Fruit fly (Drosophila melanogaster) whole organism, embryonic: ENCODE data around the gene CG15922.

Experiments used
- Antp ChIP-seq: fragments of 200-800 bp; sonication (Bioruptor generic); optimal IDR thresholded peaks from 3 replicates; lab custom pipeline; 2016; ENCODE audit warnings: missing biosample characterization, missing genetic modification characterization
- Asciz ChIP-seq: fragments of 200-800 bp; sonication (Bioruptor generic); optimal IDR thresholded peaks from 2 replicates; lab custom pipeline; 2017; ENCODE audit warnings: missing biosample characterization, mild to moderate bottlenecking, missing genetic modification characterization, missing genetic modification reagents
- BEAF-32 ChIP-seq: fragments of 200-800 bp; sonication (Bioruptor generic); optimal IDR thresholded peaks from 3 replicates; lab custom pipeline; 2017; ENCODE audit warnings: missing biosample characterization, missing genetic modification characterization, mild to moderate bottlenecking, moderate library complexity, missing genetic modification reagents
- CG10959 ChIP-seq: fragments of 200-800 bp; sonication (Bioruptor generic); IDR thresholded peaks from 2 replicates; pipeline ENCODE4 v1.3.6; 2022; ENCODE audit warnings: missing biosample characterization, missing genetic modification characterization
- CG12071 ChIP-seq: fragments of 200-800 bp; sonication (Bioruptor generic); optimal IDR thresholded peaks from 3 replicates; lab custom pipeline; 2018; ENCODE audit warnings: missing biosample characterization, mild to moderate bottlenecking, missing genetic modification characterization
- CG12299 ChIP-seq: fragments of 200-800 bp; sonication (Bioruptor generic); optimal IDR thresholded peaks from 2 replicates; lab custom pipeline; 2018; ENCODE audit warnings: missing biosample characterization, mild to moderate bottlenecking, missing genetic modification characterization
- CG13424 ChIP-seq: fragments of 200-800 bp; sonication (Bioruptor generic); optimal IDR thresholded peaks from 2 replicates; lab custom pipeline; 2019; ENCODE audit warnings: missing biosample characterization, mild to moderate bottlenecking, missing genetic modification characterization, moderate library complexity
- CG14710 ChIP-seq: fragments of 200-800 bp; sonication (Bioruptor generic); optimal IDR thresholded peaks from 3 replicates; lab custom pipeline; 2019; ENCODE audit warnings: missing biosample characterization, mild to moderate bottlenecking, missing genetic modification characterization, moderate library complexity
- CG15269 ChIP-seq: fragments of 200-800 bp; sonication (Bioruptor generic); optimal IDR thresholded peaks from 2 replicates; lab custom pipeline; 2018; ENCODE audit warnings: missing biosample characterization, mild to moderate bottlenecking, missing genetic modification characterization, moderate library complexity
- CG1529 ChIP-seq: fragments of 200-800 bp; sonication (Bioruptor generic); optimal IDR thresholded peaks from 3 replicates; lab custom pipeline; 2018; ENCODE audit warnings: missing biosample characterization, missing genetic modification characterization
- CG1647 ChIP-seq: fragments of 200-800 bp; sonication (Bioruptor generic); optimal IDR thresholded peaks from 3 replicates; lab custom pipeline; 2016; ENCODE audit warnings: missing biosample characterization, missing genetic modification characterization
- CG16779 ChIP-seq: fragments of 200-800 bp; sonication (Bioruptor generic); IDR thresholded peaks from 2 replicates; pipeline ENCODE4 v1.3.6; 2022; ENCODE audit warnings: missing biosample characterization, missing genetic modification characterization
- CG17912 ChIP-seq: fragments of 200-800 bp; sonication (Bioruptor generic); optimal IDR thresholded peaks from 2 replicates; lab custom pipeline; 2018; ENCODE audit warnings: missing biosample characterization, mild to moderate bottlenecking, missing genetic modification characterization
- CG2712 ChIP-seq: fragments of 200-800 bp; optimal IDR thresholded peaks from 3 replicates; lab custom pipeline; 2019; ENCODE audit warnings: missing biosample characterization, mild to moderate bottlenecking, missing genetic modification characterization, moderate library complexity
- CG3163 ChIP-seq: fragments of 200-800 bp; sonication (Bioruptor generic); optimal IDR thresholded peaks from 3 replicates; lab custom pipeline; 2016; ENCODE audit warnings: missing biosample characterization, missing genetic modification characterization
- CG32767 ChIP-seq: fragments of 200-800 bp; sonication (Bioruptor generic); IDR thresholded peaks from 2 replicates; pipeline ENCODE4 v1.3.6; 2022; ENCODE audit warnings: missing biosample characterization, missing genetic modification characterization
- CG5245 ChIP-seq: fragments of 200-800 bp; sonication (Bioruptor generic); optimal IDR thresholded peaks from 3 replicates; lab custom pipeline; 2016; ENCODE audit warnings: missing biosample characterization, missing genetic modification characterization
- CG5953 ChIP-seq: fragments of 200-800 bp; sonication (Bioruptor generic); IDR thresholded peaks from 2 replicates; pipeline ENCODE4 v1.3.6; 2022; ENCODE audit warnings: missing biosample characterization, missing genetic modification characterization
- CG6813 ChIP-seq: fragments of 200-800 bp; sonication (Bioruptor generic); optimal IDR thresholded peaks from 2 replicates; lab custom pipeline; 2017; ENCODE audit warnings: missing biosample characterization, missing genetic modification characterization, mild to moderate bottlenecking, moderate library complexity, missing genetic modification reagents
- CG7271 ChIP-seq: fragments of 200-800 bp; sonication (Bioruptor generic); optimal IDR thresholded peaks from 2 replicates; lab custom pipeline; 2018; ENCODE audit warnings: missing biosample characterization, mild to moderate bottlenecking, missing genetic modification characterization, moderate library complexity
- CG7839 ChIP-seq: fragments of 200-800 bp; sonication (Bioruptor generic); optimal IDR thresholded peaks from 3 replicates; lab custom pipeline; 2018; ENCODE audit warnings: missing biosample characterization, mild to moderate bottlenecking, missing genetic modification characterization, moderate library complexity
- CG9932 ChIP-seq: fragments of 200-800 bp; sonication (Bioruptor generic); IDR thresholded peaks from 2 replicates; pipeline ENCODE4 v1.3.6; 2022; ENCODE audit warnings: missing biosample characterization, missing genetic modification characterization
- Dbx ChIP-seq: fragments of 200-800 bp; sonication (Bioruptor generic); IDR thresholded peaks from 3 replicates; pipeline ENCODE4 v1.3.6; 2022; ENCODE audit warnings: missing biosample characterization, missing genetic modification characterization
- Dip2 ChIP-seq: fragments of 200-800 bp; sonication (Bioruptor generic); IDR thresholded peaks from 2 replicates; pipeline ENCODE4 v1.3.6; 2022; ENCODE audit warnings: missing biosample characterization, missing genetic modification characterization
- Gsc ChIP-seq: fragments of 200-800 bp; sonication (Bioruptor generic); IDR thresholded peaks from 2 replicates; pipeline ENCODE4 v1.3.6; 2022; ENCODE audit warnings: missing biosample characterization, missing genetic modification characterization
- HLH3B ChIP-seq: fragments of 200-800 bp; sonication (Bioruptor generic); IDR thresholded peaks from 2 replicates; pipeline ENCODE4 v1.3.6; 2022; ENCODE audit warnings: missing biosample characterization, missing genetic modification characterization
- Lpt ChIP-seq: fragments of >200 bp; optimal IDR thresholded peaks from 2 replicates; lab custom pipeline; 2018; ENCODE audit warnings: missing biosample characterization, missing genetic modification characterization
- Nf-YB ChIP-seq: fragments of 200-800 bp; sonication (Bioruptor generic); optimal IDR thresholded peaks from 3 replicates; lab custom pipeline; 2019; ENCODE audit warnings: missing biosample characterization, mild to moderate bottlenecking, missing genetic modification characterization, moderate library complexity
- Pdp1 ChIP-seq, 2 experiments: fragments of 200-800 bp; sonication (Bioruptor generic); optimal IDR thresholded peaks; 3 replicates each; lab custom pipeline; 2016; ENCODE audit warnings: missing biosample characterization in 2 of 2, missing genetic modification characterization in 2 of 2, mild to moderate bottlenecking in 1 of 2, moderate library complexity in 1 of 2
- Poxn ChIP-seq: fragments of 200-800 bp; sonication (Bioruptor generic); IDR thresholded peaks from 2 replicates; pipeline ENCODE4 v1.3.6; 2022; ENCODE audit warnings: missing biosample characterization, missing genetic modification characterization
- Rfx ChIP-seq: fragments of 200-800 bp; sonication (Bioruptor generic); IDR thresholded peaks from 2 replicates; pipeline ENCODE4 v1.3.6; 2022; ENCODE audit warnings: missing biosample characterization, missing genetic modification characterization
- Sin3A ChIP-seq: fragments of >200 bp; optimal IDR thresholded peaks from 2 replicates; lab custom pipeline; 2018
- Six4 ChIP-seq: fragments of 200-800 bp; sonication (Bioruptor generic); optimal IDR thresholded peaks from 2 replicates; lab custom pipeline; 2016; ENCODE audit warnings: missing biosample characterization, missing genetic modification characterization
- ac ChIP-seq: fragments of 200-800 bp; sonication (Bioruptor generic); optimal IDR thresholded peaks from 3 replicates; lab custom pipeline; 2017; ENCODE audit warnings: missing biosample characterization, mild to moderate bottlenecking, missing genetic modification characterization
- dmrt99B ChIP-seq: fragments of 200-800 bp; sonication (Bioruptor generic); optimal IDR thresholded peaks from 2 replicates; lab custom pipeline; 2018; ENCODE audit warnings: missing biosample characterization, mild to moderate bottlenecking, missing genetic modification characterization, moderate library complexity
- en ChIP-seq: fragments of 200-800 bp; sonication (Bioruptor generic); optimal IDR thresholded peaks from 2 replicates; lab custom pipeline; 2016; ENCODE audit warnings: missing biosample characterization, missing genetic modification characterization
- esg ChIP-seq: fragments of 200-800 bp; sonication (Bioruptor generic); conservative IDR thresholded peaks from 2 replicates; pipeline ENCODE4 v1.3.6; 2022; ENCODE audit warnings: missing biosample characterization, missing genetic modification characterization
- eyg ChIP-seq: fragments of 200-800 bp; sonication (Bioruptor generic); optimal IDR thresholded peaks from 3 replicates; lab custom pipeline; 2016; ENCODE audit warnings: missing biosample characterization, missing genetic modification characterization
- knrl ChIP-seq: fragments of 200-800 bp; sonication (Bioruptor generic); IDR thresholded peaks from 3 replicates; pipeline ENCODE4 v1.3.6; 2022; ENCODE audit warnings: missing biosample characterization, missing genetic modification characterization; ENCODE audit not compliant: partially characterized antibody
- lilli ChIP-seq: fragments of 200-800 bp; sonication (Bioruptor generic); optimal IDR thresholded peaks from 3 replicates; lab custom pipeline; 2016; ENCODE audit warnings: missing biosample characterization, missing genetic modification characterization
- p53 ChIP-seq: fragments of 200-800 bp; sonication (Bioruptor generic); optimal IDR thresholded peaks from 2 replicates; lab custom pipeline; 2016; ENCODE audit warnings: missing biosample characterization, missing genetic modification characterization
- pita ChIP-seq: fragments of 200-800 bp; sonication (Bioruptor generic); optimal IDR thresholded peaks from 2 replicates; lab custom pipeline; 2017; ENCODE audit warnings: missing biosample characterization, mild to moderate bottlenecking, missing genetic modification characterization
- pnt ChIP-seq: fragments of 200-800 bp; sonication (Bioruptor generic); optimal IDR thresholded peaks from 3 replicates; lab custom pipeline; 2016; ENCODE audit warnings: missing biosample characterization, missing genetic modification characterization
- ro ChIP-seq: fragments of 200-800 bp; sonication (Bioruptor generic); IDR thresholded peaks from 2 replicates; pipeline ENCODE4 v1.3.6; 2022; ENCODE audit warnings: missing biosample characterization, missing genetic modification characterization
- ssp ChIP-seq: fragments of 200-800 bp; sonication (Bioruptor generic); IDR thresholded peaks from 2 replicates; pipeline ENCODE4 v1.3.6; 2022; ENCODE audit warnings: missing biosample characterization, missing genetic modification characterization
- tgo ChIP-seq: fragments of 200-800 bp; sonication (Bioruptor generic); IDR thresholded peaks from 3 replicates; pipeline ENCODE4 v1.3.6; 2022; ENCODE audit warnings: missing biosample characterization, missing genetic modification characterization
- toy ChIP-seq: fragments of 200-800 bp; sonication (Bioruptor generic); IDR thresholded peaks from 2 replicates; pipeline ENCODE4 v1.3.6; 2022; ENCODE audit warnings: missing biosample characterization, missing genetic modification characterization
- unpg ChIP-seq: fragments of 200-800 bp; sonication (Bioruptor generic); optimal IDR thresholded peaks from 3 replicates; lab custom pipeline; 2018; ENCODE audit warnings: missing biosample characterization, mild to moderate bottlenecking, missing genetic modification characterization, moderate library complexity
- zfh2 ChIP-seq: fragments of 200-800 bp; sonication (Bioruptor generic); optimal IDR thresholded peaks from 2 replicates; lab custom pipeline; 2016; ENCODE audit warnings: missing biosample characterization, missing genetic modification characterization

Gene CG15922

DNA sequence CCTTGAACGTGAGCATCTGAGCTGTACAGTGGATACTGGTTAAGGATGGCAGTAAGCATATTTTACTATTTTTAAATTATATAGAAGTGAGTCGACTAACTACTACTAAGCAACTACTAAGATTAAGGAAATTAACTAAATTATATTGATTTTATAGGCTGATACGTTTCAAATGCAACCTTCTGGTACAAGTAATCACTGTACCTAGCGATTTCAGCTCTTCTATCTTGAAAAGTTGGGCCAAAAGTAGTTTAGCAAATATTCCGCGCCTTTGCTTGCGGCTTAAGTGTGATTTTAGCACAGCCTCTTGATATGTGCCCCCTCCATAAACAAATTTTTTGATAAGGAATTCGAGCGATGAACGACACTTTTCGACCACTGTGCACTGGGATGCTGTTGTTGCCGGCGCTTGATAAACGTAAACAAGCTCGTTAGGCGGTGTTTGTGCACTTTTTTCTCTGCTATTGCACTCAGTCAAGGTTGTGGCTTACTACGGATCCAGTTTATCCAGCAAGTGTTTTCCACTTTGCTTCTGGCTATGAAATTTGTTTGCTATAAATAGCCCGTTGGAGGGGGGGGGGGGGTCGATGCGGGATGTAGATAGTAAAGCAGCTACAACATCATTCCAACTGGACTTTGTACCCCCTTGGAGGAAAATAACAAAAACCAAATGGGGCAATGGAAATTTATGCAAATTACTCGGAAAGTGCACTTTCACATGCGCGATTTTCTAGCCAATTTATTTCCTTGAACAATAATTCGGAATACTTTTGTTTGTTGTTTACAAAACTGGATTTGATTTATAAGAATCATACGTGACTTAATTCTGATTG lies 3.6 kb downstream of the CG15922 start (continued):
- 0 out of 2 replicates have a peak, but pooled peaks have one; percentile 29 for TF ChIP-seq Poxn
- peak; percentile 53 for TF ChIP-seq unpg (GFP tag; lab: Kevin White, UChicago)
- no peak for TF ChIP-seq p53 (GFP tag; lab: Kevin White, UChicago)
- peak; percentile 21 for TF ChIP-seq CG12299
- no peak for TF ChIP-seq BEAF-32 (GFP tag; lab: Kevin White, UChicago)
- peak; percentile 83 for TF ChIP-seq CG7839
- TF ChIP-seq lilli, result peak; percentile 68
- no peak; the same call in 1 of the 2 replicates for TF ChIP-seq Dip2 (GFP tag; lab: Robert Waterston, UW)
- TF ChIP-seq pnt (GFP tag; lab: Kevin White, UChicago), result no peak
- TF ChIP-seq CG1529 (GFP tag; lab: Kevin White, UChicago), result no peak
- peak; percentile 66 for TF ChIP-seq zfh2 (GFP tag; lab: Kevin White, UChicago)
- peak; percentile 83 for TF ChIP-seq CG16779 (GFP tag; lab: Robert Waterston, UW)
- no peak for TF ChIP-seq knrl (GFP tag; lab: Robert Waterston, UW)
- TF ChIP-seq CG7271 (tag; lab: Kevin White, UChicago), result no peak
- no peak for TF ChIP-seq pita (GFP tag; lab: Kevin White, UChicago)
- TF ChIP-seq HLH3B (GFP tag; lab: Robert Waterston, UW), result peak; percentile 84
- TF ChIP-seq CG3163 (GFP tag; lab: Kevin White, UChicago), result no peak
- TF ChIP-seq tgo (GFP tag; lab: Robert Waterston, UW), result peak; percentile 83
- TF ChIP-seq Nf-YB, result peak; percentile 40
- TF ChIP-seq CG6813 (GFP tag; lab: Kevin White, UChicago), result peak; percentile 46
- 0 out of 2 replicates have a peak, but pooled peaks have one; percentile 37 for TF ChIP-seq CG10959 (GFP tag; lab: Robert Waterston, UW)
- TF ChIP-seq Asciz (GFP tag; lab: Kevin White, UChicago), result no peak
- TF ChIP-seq CG15269, result peak; percentile 76
- TF ChIP-seq en (GFP tag; lab: Kevin White, UChicago), result no peak
- TF ChIP-seq Rfx (GFP tag; lab: Robert Waterston, UW), result peak; percentile 93
- no peak for TF ChIP-seq Sin3A (lab: Kevin White, UChicago)
- TF ChIP-seq CG17912, result no peak
- TF ChIP-seq CG12071 (GFP tag; lab: Kevin White, UChicago), result no peak
- TF ChIP-seq Gsc (GFP tag; lab: Robert Waterston, UW), result no peak
- TF ChIP-seq CG13424 (tag; lab: Kevin White, UChicago), result peak; percentile 41
- no peak for TF ChIP-seq Lpt (GFP tag; lab: Kevin White, UChicago)
- peak; percentile 76 for TF ChIP-seq esg (GFP tag; lab: Robert Waterston, UW)
- no peak for TF ChIP-seq ac (GFP tag; lab: Kevin White, UChicago)
- peak; percentile 33; the same call in 1 of the 2 replicates for TF ChIP-seq ssp
- peak; percentile 83 for TF ChIP-seq Dbx (GFP tag; lab: Robert Waterston, UW)
- peak; percentile 56; the same call in 1 of the 2 replicates for TF ChIP-seq CG32767 (GFP tag; lab: Robert Waterston, UW)
- peak; percentile 7 for TF ChIP-seq Antp (GFP tag; lab: Kevin White, UChicago)
- TF ChIP-seq Pdp1 (GFP tag; optimal IDR thresholded peaks at IDR 0.05; lab: Kevin White, UChicago), result peak in 1 of 2 experiments; percentile 1
- no peak for TF ChIP-seq eyg
- peak; percentile 39; the same call in 1 of the 2 replicates for TF ChIP-seq ro
- TF ChIP-seq CG5953, result 0 out of 2 replicates have a peak, but pooled peaks have one; percentile 34
- peak; percentile 90 for TF ChIP-seq CG9932 (GFP tag; lab: Robert Waterston, UW)
- peak; percentile 18 for TF ChIP-seq CG14710 (tag; lab: Kevin White, UChicago)
- TF ChIP-seq CG1647 (GFP tag; lab: Kevin White, UChicago), result no peak
- TF ChIP-seq CG2712 (tag; lab: Kevin White, UChicago), result peak; percentile 71
- peak; percentile 66 for TF ChIP-seq toy (GFP tag; lab: Robert Waterston, UW)
- TF ChIP-seq CG5245 (GFP tag; lab: Kevin White, UChicago), result peak; percentile 34
- peak; percentile 37 for TF ChIP-seq Six4
- peak; percentile 68 for TF ChIP-seq dmrt99B (tag; lab: Kevin White, UChicago)
